Fruit fly (Drosophila melanogaster) whole organism, adult: ENCODE data around the gene 14-3-3epsilon.

Source experiments
- CG11617 ChIP-seq: fragments of 200-800 bp; sonication (Bioruptor generic); optimal IDR thresholded peaks from 2 replicates; lab custom pipeline; 2017; ENCODE audit warnings: mild to moderate bottlenecking, missing biosample characterization, missing genetic modification reagents, missing genetic modification characterization
- CG12768 ChIP-seq: fragments of 200-800 bp; sonication (Bioruptor generic); optimal IDR thresholded peaks from 2 replicates; lab custom pipeline; 2017; ENCODE audit warnings: missing biosample characterization, missing genetic modification characterization, mild to moderate bottlenecking, moderate library complexity, missing genetic modification reagents
- CG14711 ChIP-seq: fragments of 200-800 bp; sonication (Bioruptor generic); optimal IDR thresholded peaks from 2 replicates; lab custom pipeline; 2018; ENCODE audit warnings: missing biosample characterization, mild to moderate bottlenecking, missing genetic modification characterization, moderate library complexity
- CG1620 ChIP-seq: fragments of 200-800 bp; sonication (Bioruptor generic); optimal IDR thresholded peaks from 2 replicates; lab custom pipeline; 2016; ENCODE audit warnings: missing biosample characterization, missing genetic modification characterization
- CG33017 ChIP-seq: fragments of 200-800 bp; sonication (Bioruptor generic); optimal IDR thresholded peaks from 2 replicates; lab custom pipeline; 2018; ENCODE audit warnings: missing biosample characterization, mild to moderate bottlenecking, missing genetic modification characterization, moderate library complexity
- CG5204 ChIP-seq: fragments of 200-800 bp; sonication (Bioruptor generic); optimal IDR thresholded peaks from 2 replicates; lab custom pipeline; 2016; ENCODE audit warnings: missing biosample characterization, missing genetic modification characterization
- CG7045 ChIP-seq: fragments of 200-800 bp; sonication (Bioruptor generic); optimal IDR thresholded peaks from 2 replicates; lab custom pipeline; 2017; ENCODE audit warnings: missing biosample characterization, mild to moderate bottlenecking, missing genetic modification characterization
- CG7101 ChIP-seq: fragments of 200-800 bp; sonication (Bioruptor generic); optimal IDR thresholded peaks from 2 replicates; lab custom pipeline; 2018; ENCODE audit warnings: missing biosample characterization, mild to moderate bottlenecking, missing genetic modification characterization, moderate library complexity
- Clk ChIP-seq: fragments of 200-800 bp; sonication (Bioruptor generic); optimal IDR thresholded peaks from 2 replicates; lab custom pipeline; 2017; ENCODE audit warnings: missing biosample characterization, missing genetic modification characterization
- Crg-1 ChIP-seq: fragments of 200-800 bp; sonication (Bioruptor generic); optimal IDR thresholded peaks from 2 replicates; lab custom pipeline; 2016; ENCODE audit warnings: missing biosample characterization, missing genetic modification characterization
- Hr96 ChIP-seq: fragments of 200-800 bp; sonication (Bioruptor generic); optimal IDR thresholded peaks from 2 replicates; lab custom pipeline; 2016; ENCODE audit warnings: missing biosample characterization, missing genetic modification characterization
- Mnt ChIP-seq: fragments of 200-800 bp; sonication (Bioruptor generic); optimal IDR thresholded peaks from 2 replicates; lab custom pipeline; 2016; ENCODE audit warnings: missing biosample characterization, mild to moderate bottlenecking, missing genetic modification characterization
- bab1 ChIP-seq: fragments of 200-800 bp; sonication (Bioruptor generic); optimal IDR thresholded peaks from 3 replicates; lab custom pipeline; 2019; ENCODE audit warnings: missing biosample characterization, mild to moderate bottlenecking, missing genetic modification characterization, moderate library complexity
- cic ChIP-seq: fragments of 200-800 bp; sonication (Bioruptor generic); optimal IDR thresholded peaks from 2 replicates; lab custom pipeline; 2017; ENCODE audit warnings: missing biosample characterization, mild to moderate bottlenecking, missing genetic modification characterization, moderate library complexity
- cnc ChIP-seq, 2 experiments: fragments of >200 bp; optimal IDR thresholded peaks; 2 replicates each; lab custom pipeline; 2017
- kay ChIP-seq: fragments of 200-800 bp; sonication (Bioruptor generic); peaks from one replicate; lab custom pipeline; 2016; ENCODE audit warnings: missing biosample characterization, missing genetic modification characterization, borderline replicate concordance
- ovo ChIP-seq: fragments of 200-800 bp; sonication (Bioruptor generic); optimal IDR thresholded peaks from 2 replicates; lab custom pipeline; 2016; ENCODE audit warnings: missing biosample characterization, missing genetic modification characterization
- pad ChIP-seq: fragments of 200-800 bp; sonication (Bioruptor generic); optimal IDR thresholded peaks from 3 replicates; lab custom pipeline; 2017; ENCODE audit warnings: missing biosample characterization, missing genetic modification characterization, mild to moderate bottlenecking, moderate library complexity, missing genetic modification reagents
- tj ChIP-seq: fragments of 200-800 bp; sonication (Bioruptor generic); optimal IDR thresholded peaks from 3 replicates; lab custom pipeline; 2017; ENCODE audit warnings: missing biosample characterization, mild to moderate bottlenecking, missing genetic modification characterization, moderate library complexity
- toe ChIP-seq: fragments of 200-800 bp; sonication (Bioruptor generic); optimal IDR thresholded peaks from 2 replicates; lab custom pipeline; 2016; ENCODE audit warnings: missing biosample characterization, missing genetic modification characterization

Gene 14-3-3epsilon

DNA sequence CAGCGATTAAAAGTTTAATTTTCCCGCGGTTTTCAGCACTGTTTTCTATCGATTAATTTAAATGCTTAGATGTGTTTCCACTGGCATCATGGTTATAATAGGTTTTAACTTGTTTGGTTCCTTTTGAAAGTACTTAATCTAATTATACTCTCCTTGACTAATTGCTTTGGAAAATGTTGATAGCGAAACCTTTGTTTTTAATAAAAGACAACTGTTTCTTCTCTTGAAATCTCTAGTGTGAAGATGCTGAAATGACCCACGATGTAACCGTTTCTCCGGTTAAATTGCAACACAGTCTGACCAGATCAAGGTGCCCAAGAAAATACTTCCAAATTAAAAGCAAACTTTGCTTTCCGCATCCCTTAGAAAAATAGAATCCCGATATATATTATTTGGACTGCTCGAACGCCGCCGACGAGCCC, 56.6 kb downstream of the 14-3-3epsilon start, which contains the start of gene Dlc90F:
Gene Dlc90F, plus strand, starts transcription at position 330 of the 422 bp plus-strand sequence.
- peak; percentile 85 for TF ChIP-seq toe (GFP tag; lab: Kevin White, UChicago)
- TF ChIP-seq pad (GFP tag; lab: Kevin White, UChicago): peak; percentile 36
- TF ChIP-seq CG5204: no peak
- peak; percentile 47 for TF ChIP-seq tj (GFP tag; lab: Kevin White, UChicago)
- TF ChIP-seq CG14711 (tag; lab: Kevin White, UChicago): peak; percentile 59
- TF ChIP-seq bab1 (GFP tag; lab: Kevin White, UChicago): peak; percentile 69
- peak; percentile 93 for TF ChIP-seq kay (GFP tag; lab: Kevin White, UChicago)
- peak; percentile 49 for TF ChIP-seq CG12768
- peak; percentile 61 for TF ChIP-seq CG11617 (GFP tag; lab: Kevin White, UChicago)
- peak; percentile 45 for TF ChIP-seq CG33017 (tag; lab: Kevin White, UChicago)
- no peak for TF ChIP-seq cic (GFP tag; lab: Kevin White, UChicago)
- peak; percentile 72 for TF ChIP-seq Crg-1 (GFP tag; lab: Kevin White, UChicago)
- peak; percentile 35 for TF ChIP-seq CG7045 (GFP tag; lab: Kevin White, UChicago)
- peak; percentile 57 for TF ChIP-seq CG1620 (GFP tag; lab: Kevin White, UChicago)
- TF ChIP-seq Mnt (GFP tag; lab: Kevin White, UChicago): peak; percentile 66
- peak; percentile 79 for TF ChIP-seq Hr96 (GFP tag; lab: Kevin White, UChicago)
- peak; percentile 39 for TF ChIP-seq Clk
- TF ChIP-seq CG7101 (tag; lab: Kevin White, UChicago): peak; percentile 71
- TF ChIP-seq cnc (optimal IDR thresholded peaks at IDR 0.05; lab: Kevin White, UChicago): no peak
- TF ChIP-seq ovo (GFP tag; lab: Kevin White, UChicago): peak; percentile 45
